Fruit fly (Drosophila melanogaster): ENCODE measurements around the gene Lipt2.

Lipt2 gene

DNA sequence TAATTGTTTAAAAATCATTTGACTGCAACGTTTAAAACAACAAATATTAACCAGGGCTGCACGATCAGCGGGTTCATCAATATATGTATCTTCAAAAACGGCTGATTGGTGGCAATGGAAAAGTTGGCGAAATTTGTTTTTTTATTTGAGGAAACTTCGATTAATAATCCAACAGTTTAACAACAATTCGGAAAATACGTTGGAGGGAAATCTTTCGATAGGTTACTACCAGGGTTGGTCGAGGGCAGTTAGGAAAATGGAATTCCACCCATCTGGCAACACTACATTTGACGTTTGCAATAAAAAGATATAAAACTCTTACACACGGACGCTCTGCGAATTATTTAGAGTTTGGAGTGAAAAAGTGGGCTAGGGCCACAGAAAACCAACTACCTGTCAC, at the start of gene Lipt2, which contains the start of gene CG14650:
TSS of gene Lipt2 (minus strand) at position 217 of the 400 bp plus-strand sequence.
TSS of gene CG14650 (plus strand) at position 275 of the 400 bp plus-strand sequence.
- peak; percentile 65 for TF ChIP-seq Crg-1 (GFP tag; optimal IDR thresholded peaks at IDR 0.05)
- TF ChIP-seq Clk (GFP tag; optimal IDR thresholded peaks at IDR 0.05): peak; percentile 61
- no peak for TF ChIP-seq CG12768 (GFP tag; optimal IDR thresholded peaks at IDR 0.05)
- peak; percentile 62 for TF ChIP-seq CG7101 (tag; optimal IDR thresholded peaks at IDR 0.05)
- TF ChIP-seq pad (GFP tag; optimal IDR thresholded peaks at IDR 0.05): peak; percentile 9
- TF ChIP-seq cic (GFP tag; optimal IDR thresholded peaks at IDR 0.05): peak; percentile 0
- peak; percentile 73 for TF ChIP-seq CG1620 (GFP tag; optimal IDR thresholded peaks at IDR 0.05)
- TF ChIP-seq Hr96 (GFP tag; optimal IDR thresholded peaks at IDR 0.05): peak; percentile 80
- peak; percentile 38 for TF ChIP-seq CG7045 (GFP tag; optimal IDR thresholded peaks at IDR 0.05)
- peak; percentile 53 for TF ChIP-seq CG14711 (tag; optimal IDR thresholded peaks at IDR 0.05)
- TF ChIP-seq bab1 (GFP tag; optimal IDR thresholded peaks at IDR 0.05): peak; percentile 70
- TF ChIP-seq toe (GFP tag; optimal IDR thresholded peaks at IDR 0.05): no peak
- TF ChIP-seq tj (GFP tag; optimal IDR thresholded peaks at IDR 0.05): peak; percentile 55
- no peak for TF ChIP-seq cnc (optimal IDR thresholded peaks at IDR 0.05)
- no peak for TF ChIP-seq CG5204 (GFP tag; optimal IDR thresholded peaks at IDR 0.05)
- no peak for TF ChIP-seq kay (GFP tag; ENCODE audit: borderline replicate concordance)
- peak; percentile 25 for TF ChIP-seq CG33017 (tag; optimal IDR thresholded peaks at IDR 0.05)
- peak; percentile 72 for TF ChIP-seq Mnt (GFP tag; optimal IDR thresholded peaks at IDR 0.05)
- no peak for TF ChIP-seq ovo (GFP tag; optimal IDR thresholded peaks at IDR 0.05)
- peak; percentile 67 for TF ChIP-seq CG11617 (GFP tag; optimal IDR thresholded peaks at IDR 0.05)

DNA sequence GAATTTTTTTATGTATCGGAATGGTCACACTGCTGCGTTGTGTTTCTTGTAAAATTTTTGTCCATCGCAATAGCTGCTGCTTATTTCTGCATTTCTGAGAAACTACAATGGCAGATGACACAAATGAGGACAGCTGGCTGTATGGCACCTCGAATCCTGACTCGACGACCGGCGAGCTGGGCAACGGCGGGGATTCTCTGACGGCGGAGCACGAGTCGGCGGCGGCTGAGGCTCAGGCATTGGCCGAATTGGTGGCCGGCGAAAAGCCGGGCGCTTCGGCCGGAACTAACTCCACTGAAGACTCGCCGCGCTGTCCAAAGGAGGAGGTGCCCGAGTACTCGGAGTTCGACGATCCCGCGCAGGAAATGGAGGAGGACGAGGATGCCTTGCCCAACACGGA, 47.9 kb upstream of the Lipt2 start, which contains the start of gene Fip1:
TSS of gene Fip1 (plus strand) at position 10 of the 400 bp plus-strand sequence.
- TF ChIP-seq CG12768 (GFP tag; optimal IDR thresholded peaks at IDR 0.05) (no peak), ovo (GFP tag; optimal IDR thresholded peaks at IDR 0.05) (no peak), CG7045 (GFP tag; optimal IDR thresholded peaks at IDR 0.05) (no peak), cnc (optimal IDR thresholded peaks at IDR 0.05) (no peak), kay (GFP tag; ENCODE audit: borderline replicate concordance) (no peak), toe (GFP tag; optimal IDR thresholded peaks at IDR 0.05) (no peak)

DNA sequence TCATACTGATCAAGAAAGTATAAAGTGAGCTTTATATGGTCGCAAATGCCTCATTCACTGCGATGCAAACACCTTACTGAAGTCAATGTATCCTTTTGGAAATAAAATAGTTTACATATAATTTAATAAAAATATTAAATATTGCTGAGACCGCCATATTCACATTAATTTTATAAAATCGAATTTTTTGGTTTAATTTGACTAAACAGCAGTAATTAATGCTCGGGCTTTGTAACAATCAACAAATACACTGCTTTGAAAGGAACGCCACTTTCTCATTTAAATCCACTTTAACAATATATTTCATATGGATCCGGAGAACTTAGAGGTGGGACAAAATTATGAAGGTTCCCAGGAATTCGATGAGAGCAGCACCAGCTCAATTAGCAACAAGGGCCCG, 43.4 kb upstream of the Lipt2 start, which contains the start of gene sac:
TSS of gene sac (plus strand) at position 301 of the 400 bp plus-strand sequence.
- TF ChIP-seq tj (GFP tag; optimal IDR thresholded peaks at IDR 0.05) (no peak), cnc (optimal IDR thresholded peaks at IDR 0.05) (no peak), Clk (GFP tag; optimal IDR thresholded peaks at IDR 0.05) (no peak), cic (GFP tag; optimal IDR thresholded peaks at IDR 0.05) (no peak), Hr96 (GFP tag; optimal IDR thresholded peaks at IDR 0.05) (no peak), CG5204 (GFP tag; optimal IDR thresholded peaks at IDR 0.05) (no peak), toe (GFP tag; optimal IDR thresholded peaks at IDR 0.05) (no peak), CG1620 (GFP tag; optimal IDR thresholded peaks at IDR 0.05) (no peak), pad (GFP tag; optimal IDR thresholded peaks at IDR 0.05) (no peak)

DNA sequence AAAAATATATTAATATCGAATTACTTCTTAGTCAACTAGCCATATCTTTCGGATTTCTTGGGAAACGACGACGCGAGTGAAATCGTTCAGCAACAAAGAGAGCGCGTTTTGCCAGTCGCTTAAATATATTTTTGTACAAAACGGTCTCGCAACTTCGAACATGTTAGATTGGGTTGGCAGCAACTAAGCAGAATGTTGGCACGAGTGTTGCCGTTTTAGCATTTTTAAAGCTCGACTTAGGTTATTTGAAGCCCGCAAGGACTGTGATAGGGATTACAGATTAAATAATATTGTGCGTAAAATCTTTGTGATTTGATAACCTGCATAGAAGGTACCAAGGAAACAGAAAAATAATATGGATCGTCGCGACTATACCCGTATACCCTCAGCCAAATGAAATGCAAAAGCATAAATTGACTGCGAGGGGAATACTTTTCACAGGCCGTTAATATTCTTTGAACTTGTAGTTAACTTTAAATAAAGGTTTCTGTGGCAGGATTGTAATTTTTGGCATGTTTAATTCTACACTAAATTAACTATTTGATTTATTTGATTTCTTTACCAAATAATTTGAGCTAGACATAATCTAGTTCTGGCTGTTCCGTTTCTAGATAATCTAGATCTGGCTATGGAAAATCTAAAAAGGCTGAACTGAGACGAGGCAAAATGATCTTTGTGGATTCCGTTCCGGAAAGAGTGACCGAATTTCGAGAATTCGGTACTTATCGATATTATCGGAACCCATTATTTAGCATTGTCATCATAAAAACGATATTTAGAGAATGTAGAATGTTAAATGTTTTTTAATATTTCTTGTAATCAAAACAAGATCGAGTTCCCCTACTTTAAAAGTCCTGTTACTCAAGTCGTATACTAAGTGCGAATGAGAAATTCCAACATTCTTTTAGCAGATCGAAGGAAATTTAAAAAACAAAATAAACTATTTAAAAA, 42.2 kb upstream of the Lipt2 start, which contains the start of gene CG31523:
TSS of gene CG31523 (minus strand) at position 170 of the 951 bp plus-strand sequence.
- no peak for TF ChIP-seq Hr96 (GFP tag; optimal IDR thresholded peaks at IDR 0.05)
- TF ChIP-seq bab1 (GFP tag; optimal IDR thresholded peaks at IDR 0.05): no peak
- peak; percentile 86 for TF ChIP-seq tj (GFP tag; optimal IDR thresholded peaks at IDR 0.05)
- TF ChIP-seq cnc (optimal IDR thresholded peaks at IDR 0.05): peak; percentile 60 to 68
- no peak for TF ChIP-seq Crg-1 (GFP tag; optimal IDR thresholded peaks at IDR 0.05)
- TF ChIP-seq toe (GFP tag; optimal IDR thresholded peaks at IDR 0.05): no peak
- TF ChIP-seq CG33017 (tag; optimal IDR thresholded peaks at IDR 0.05): no peak
- TF ChIP-seq pad (GFP tag; optimal IDR thresholded peaks at IDR 0.05): no peak
- peak; percentile 94 for TF ChIP-seq kay (GFP tag; ENCODE audit: borderline replicate concordance)
- no peak for TF ChIP-seq CG1620 (GFP tag; optimal IDR thresholded peaks at IDR 0.05)
- TF ChIP-seq CG7045 (GFP tag; optimal IDR thresholded peaks at IDR 0.05): no peak
- no peak for TF ChIP-seq CG5204 (GFP tag; optimal IDR thresholded peaks at IDR 0.05)
- no peak for TF ChIP-seq cic (GFP tag; optimal IDR thresholded peaks at IDR 0.05)

DNA sequence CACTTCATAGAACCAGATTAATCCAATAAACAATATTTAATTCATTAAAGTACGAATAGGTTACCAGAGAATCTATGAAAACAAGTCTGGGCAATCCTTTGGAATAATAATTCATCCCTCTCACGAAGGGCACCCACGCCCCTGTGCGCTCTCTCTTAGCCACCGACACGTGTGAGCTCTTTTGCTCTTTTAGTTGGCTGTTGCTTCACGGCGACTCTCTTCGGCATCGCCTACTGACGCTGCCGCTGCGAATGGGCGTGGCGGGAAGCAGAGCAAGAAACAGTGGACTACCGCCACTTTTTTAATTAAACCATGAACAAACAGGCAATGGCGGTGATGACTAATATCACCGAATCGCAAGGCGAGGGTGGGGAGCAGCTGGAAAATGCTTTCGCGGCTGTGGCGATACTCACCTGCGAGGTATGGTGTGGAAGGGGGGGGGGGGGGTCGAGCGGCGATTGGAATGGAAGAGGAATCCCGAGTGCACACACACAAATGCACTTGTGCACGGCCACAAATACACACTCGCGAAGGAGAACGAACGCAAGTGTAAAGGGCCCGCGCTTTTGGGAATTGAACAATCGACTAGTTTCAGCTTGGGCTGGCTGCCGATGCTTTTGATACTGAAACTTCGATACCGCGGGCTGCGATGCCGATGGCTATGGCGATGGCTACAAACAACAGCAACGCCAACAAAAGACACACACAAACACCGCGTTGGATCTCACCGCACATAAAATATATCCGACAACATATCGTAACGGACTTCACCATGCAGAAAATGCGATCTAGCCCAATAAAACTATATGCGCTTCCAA, 41.3 kb upstream of the Lipt2 start:
- TF ChIP-seq pad (GFP tag; optimal IDR thresholded peaks at IDR 0.05) (peak; percentile 42), CG5204 (GFP tag; optimal IDR thresholded peaks at IDR 0.05) (peak; percentile 75), CG14711 (tag; optimal IDR thresholded peaks at IDR 0.05) (peak; percentile 79), Hr96 (GFP tag; optimal IDR thresholded peaks at IDR 0.05) (peak; percentile 69), tj (GFP tag; optimal IDR thresholded peaks at IDR 0.05) (peak; percentile 70), CG7045 (GFP tag; optimal IDR thresholded peaks at IDR 0.05) (peak; percentile 65), CG1620 (GFP tag; optimal IDR thresholded peaks at IDR 0.05) (peak; percentile 63), Clk (GFP tag; optimal IDR thresholded peaks at IDR 0.05) (peak; percentile 7), CG7101 (tag; optimal IDR thresholded peaks at IDR 0.05) (peak; percentile 83), CG11617 (GFP tag; optimal IDR thresholded peaks at IDR 0.05) (peak; percentile 82), CG12768 (GFP tag; optimal IDR thresholded peaks at IDR 0.05) (peak; percentile 61), kay (GFP tag; ENCODE audit: borderline replicate concordance) (peak; percentile 91), cic (GFP tag; optimal IDR thresholded peaks at IDR 0.05) (peak; percentile 56), Mnt (GFP tag; optimal IDR thresholded peaks at IDR 0.05) (peak; percentile 84), Crg-1 (GFP tag; optimal IDR thresholded peaks at IDR 0.05) (no peak), toe (GFP tag; optimal IDR thresholded peaks at IDR 0.05) (peak; percentile 57), bab1 (GFP tag; optimal IDR thresholded peaks at IDR 0.05) (peak; percentile 84), CG33017 (tag; optimal IDR thresholded peaks at IDR 0.05) (peak; percentile 76), cnc (optimal IDR thresholded peaks at IDR 0.05) (no peak), ovo (GFP tag; optimal IDR thresholded peaks at IDR 0.05) (peak; percentile 11)

Data from whole organism, adult.